Worm (Caenorhabditis elegans) whole organism, young adult: ENCODE measurements around the gene R01E6.5.

Source experiments
- B0261.1 ChIP-seq: sonication (generic microtip); optimal IDR thresholded peaks from 2 replicates; lab custom pipeline; 2016; ENCODE audit warnings: mild to moderate bottlenecking, missing genetic modification characterization, moderate library complexity, missing compliant biosample characterization
- C17E4.6 ChIP-seq: fragments of 200-800 bp; sonication (Bioruptor generic); IDR thresholded peaks from 2 replicates; pipeline ENCODE4 v1.3.6; 2022; ENCODE audit warnings: missing genetic modification reagents, missing genetic modification characterization, missing compliant biosample characterization
- F22D6.2 ChIP-seq: sonication (generic microtip); optimal IDR thresholded peaks from 2 replicates; lab custom pipeline; 2016; ENCODE audit warnings: mild to moderate bottlenecking, missing genetic modification characterization, missing compliant biosample characterization
- F23B12.7 ChIP-seq: sonication (generic microtip); optimal IDR thresholded peaks from 2 replicates; lab custom pipeline; 2017; ENCODE audit warnings: missing genetic modification characterization, mild to moderate bottlenecking, missing compliant biosample characterization, antibody characterized with exemption, moderate library complexity; ENCODE audit not compliant: insufficient read depth
- F49E8.2 ChIP-seq: sonication (generic microtip); optimal IDR thresholded peaks from 3 replicates; lab custom pipeline; 2017; ENCODE audit warnings: missing genetic modification characterization, mild to moderate bottlenecking, missing compliant biosample characterization, antibody characterized with exemption, moderate library complexity; ENCODE audit not compliant: insufficient read depth
- F55B11.4 ChIP-seq: sonication (generic microtip); optimal IDR thresholded peaks from 2 replicates; lab custom pipeline; 2016; ENCODE audit warnings: missing compliant biosample characterization, missing genetic modification characterization, borderline replicate concordance; ENCODE audit not compliant: insufficient read depth
- T26A5.8 ChIP-seq: sonication (generic microtip); optimal IDR thresholded peaks from 2 replicates; lab custom pipeline; 2016; ENCODE audit warnings: missing genetic modification characterization, missing compliant biosample characterization
- Y53F4B.3 ChIP-seq: fragments of 200-800 bp; sonication (Bioruptor generic); IDR thresholded peaks from 2 replicates; pipeline ENCODE4 v1.3.6; 2022; ENCODE audit warnings: missing genetic modification reagents, missing genetic modification characterization, missing compliant biosample characterization
- bed-1 ChIP-seq: fragments of 200-800 bp; sonication (Bioruptor generic); IDR thresholded peaks from 2 replicates; pipeline ENCODE4 v1.3.6; 2022; ENCODE audit warnings: missing genetic modification reagents, missing genetic modification characterization, missing compliant biosample characterization
- bed-2 ChIP-seq: fragments of 200-800 bp; sonication (Bioruptor generic); IDR thresholded peaks from 2 replicates; pipeline ENCODE4 v1.3.6; 2022; ENCODE audit warnings: missing genetic modification reagents, missing genetic modification characterization, missing compliant biosample characterization
- ceh-100 ChIP-seq: fragments of 200-800 bp; sonication (Bioruptor generic); IDR thresholded peaks from 2 replicates; pipeline ENCODE4 v1.3.6; 2022; ENCODE audit warnings: missing genetic modification reagents, missing genetic modification characterization, missing compliant biosample characterization
- ceh-27 ChIP-seq: fragments of 200-800 bp; sonication (Bioruptor generic); optimal IDR thresholded peaks from 2 replicates; lab custom pipeline; 2018; ENCODE audit warnings: mild to moderate bottlenecking, missing genetic modification characterization, moderate library complexity, missing compliant biosample characterization
- ceh-58 ChIP-seq: fragments of 200-800 bp; sonication (Bioruptor generic); IDR thresholded peaks from 2 replicates; pipeline ENCODE4 v1.3.6; 2022; ENCODE audit warnings: missing genetic modification characterization, missing compliant biosample characterization
- efl-1 ChIP-seq: fragments of 150-350 bp; optimal IDR thresholded peaks from 2 replicates; lab custom pipeline; 2014; ENCODE audit warnings: missing biosample characterization, missing genetic modification reagents, missing genetic modification characterization
- egl-18 ChIP-seq: fragments of 200-800 bp; sonication (Bioruptor generic); IDR thresholded peaks from 2 replicates; pipeline ENCODE4 v1.3.6; 2022; ENCODE audit warnings: missing genetic modification reagents, missing genetic modification characterization, missing compliant biosample characterization
- egrh-3 ChIP-seq: fragments of 200-800 bp; sonication (Bioruptor generic); IDR thresholded peaks from 2 replicates; pipeline ENCODE4 v1.3.6; 2022; ENCODE audit warnings: missing genetic modification reagents, missing genetic modification characterization, missing compliant biosample characterization
- fkh-3 ChIP-seq: sonication (generic microtip); optimal IDR thresholded peaks from 2 replicates; lab custom pipeline; 2016; ENCODE audit warnings: mild to moderate bottlenecking, missing genetic modification characterization, missing compliant biosample characterization
- lsl-1 ChIP-seq: fragments of 200-800 bp; sonication (Bioruptor generic); optimal IDR thresholded peaks from 2 replicates; lab custom pipeline; 2018; ENCODE audit warnings: mild to moderate bottlenecking, missing genetic modification characterization, moderate library complexity, missing compliant biosample characterization
- lsy-27 ChIP-seq: sonication (generic microtip); optimal IDR thresholded peaks from 2 replicates; lab custom pipeline; 2017; ENCODE audit warnings: missing genetic modification characterization, mild to moderate bottlenecking, missing compliant biosample characterization, antibody characterized with exemption, missing genotype, borderline replicate concordance; ENCODE audit not compliant: insufficient read depth
- madf-10 ChIP-seq: sonication (generic microtip); optimal IDR thresholded peaks from 2 replicates; lab custom pipeline; 2016; ENCODE audit warnings: mild to moderate bottlenecking, missing genetic modification characterization, missing compliant biosample characterization
- madf-8 ChIP-seq: fragments of 200-800 bp; sonication (Bioruptor generic); conservative IDR thresholded peaks from 2 replicates; pipeline ENCODE4 v1.3.6; 2022; ENCODE audit warnings: missing genetic modification reagents, missing genetic modification characterization, missing compliant biosample characterization
- mcd-1 ChIP-seq: fragments of 200-800 bp; sonication (Bioruptor generic); IDR thresholded peaks from 2 replicates; pipeline ENCODE4 v1.3.6; 2022; ENCODE audit warnings: missing genetic modification reagents, missing genetic modification characterization, missing compliant biosample characterization
- rec-8 ChIP-seq, 2 experiments: sonication (generic microtip); optimal IDR thresholded peaks; 2 replicates each; lab custom pipeline; 2016; ENCODE audit warnings: mild to moderate bottlenecking in 2 of 2, missing genetic modification characterization in 2 of 2, missing genetic modification reagents in 2 of 2, missing genotype in 2 of 2, missing biosample characterization in 1 of 2, missing compliant biosample characterization in 1 of 2, moderate library complexity in 1 of 2
- repo-1 ChIP-seq: sonication (generic microtip); optimal IDR thresholded peaks from 2 replicates; lab custom pipeline; 2017; ENCODE audit warnings: mild to moderate bottlenecking, missing genetic modification characterization, missing compliant biosample characterization
- rpc-1 ChIP-seq, 2 experiments: fragments of 150-350 bp in 1 of 2; sonication (generic microtip) in 1 of 2; optimal IDR thresholded peaks; 2 replicates each; lab custom pipeline; 2014 to 2018; ENCODE audit warnings: missing biosample characterization in 1 of 2, missing genetic modification characterization in 1 of 2, missing genetic modification reagents in 1 of 2, missing genotype in 1 of 2
- sdz-38 ChIP-seq: sonication (generic microtip); optimal IDR thresholded peaks from 2 replicates; lab custom pipeline; 2016; ENCODE audit warnings: missing genotype, missing genetic modification characterization, missing compliant biosample characterization
- sea-2 ChIP-seq: fragments of 200-800 bp; sonication (Bioruptor generic); IDR thresholded peaks from 2 replicates; pipeline ENCODE4 v1.3.6; 2022; ENCODE audit warnings: missing genetic modification characterization, missing compliant biosample characterization
- snpc-1.3 ChIP-seq: sonication (generic microtip); optimal IDR thresholded peaks from 2 replicates; lab custom pipeline; 2017; ENCODE audit warnings: missing genetic modification characterization, mild to moderate bottlenecking, missing compliant biosample characterization, antibody characterized with exemption, moderate library complexity, missing genotype, missing genetic modification reagents; ENCODE audit not compliant: insufficient read depth
- tlf-1 ChIP-seq: fragments of 200-800 bp; sonication (Bioruptor generic); optimal IDR thresholded peaks from 2 replicates; lab custom pipeline; 2018; ENCODE audit warnings: mild to moderate bottlenecking, missing genetic modification characterization, missing compliant biosample characterization
- zim-3 ChIP-seq: sonication (generic microtip); optimal IDR thresholded peaks from 2 replicates; lab custom pipeline; 2017; ENCODE audit warnings: mild to moderate bottlenecking, missing genetic modification characterization, moderate library complexity, missing compliant biosample characterization
- ztf-22 ChIP-seq: fragments of 200-800 bp; sonication (Bioruptor generic); optimal IDR thresholded peaks from 2 replicates; lab custom pipeline; 2018; ENCODE audit warnings: mild to moderate bottlenecking, missing genetic modification characterization, moderate library complexity, missing compliant biosample characterization
- ztf-25 ChIP-seq: fragments of 200-800 bp; sonication (Bioruptor generic); IDR thresholded peaks from 2 replicates; pipeline ENCODE4 v1.3.6; 2022; ENCODE audit warnings: missing genetic modification reagents, missing genetic modification characterization, missing compliant biosample characterization
- ztf-26 ChIP-seq: sonication (generic microtip); optimal IDR thresholded peaks from 2 replicates; lab custom pipeline; 2017; ENCODE audit warnings: missing genetic modification characterization, missing compliant biosample characterization
- ztf-6 ChIP-seq: fragments of 200-800 bp; sonication (Bioruptor generic); IDR thresholded peaks from 2 replicates; pipeline ENCODE4 v1.3.6; 2022; ENCODE audit warnings: missing genetic modification reagents, missing genetic modification characterization, missing compliant biosample characterization

Gene R01E6.5

ce11 chrX:13536759-13537158 is at the start of gene R01E6.5:
Gene R01E6.5 (plus strand): TSS chrX:13537059.
- TF ChIP-seq madf-10 (tag; lab: Kevin White, UChicago) (no peak), efl-1 (GFP tag; lab: Kevin White, UChicago) (no peak), T26A5.8 (tag; lab: Kevin White, UChicago) (no peak), tlf-1 (GFP tag; lab: Kevin White, UChicago) (no peak)

ce11 chrX:13493762-13494161 is 43.1 kb upstream of the R01E6.5 start:
- TF ChIP-seq F55B11.4 (tag; lab: Kevin White, UChicago), result no peak
- no peak for TF ChIP-seq rpc-1 (optimal IDR thresholded peaks at IDR 0.05; lab: Kevin White, UChicago)
- no peak for TF ChIP-seq rpc-1 (tag; optimal IDR thresholded peaks at IDR 0.05; lab: Kevin White, UChicago)
- no peak for TF ChIP-seq F23B12.7 (tag; lab: Kevin White, UChicago)
- no peak for TF ChIP-seq ztf-26
- TF ChIP-seq bed-2 (GFP tag; lab: Robert Waterston, UW), result no peak
- TF ChIP-seq rec-8 (tag; optimal IDR thresholded peaks at IDR 0.05; lab: Kevin White, UChicago), result no peak
- no peak for TF ChIP-seq B0261.1 (tag; lab: Kevin White, UChicago)
- no peak for TF ChIP-seq tlf-1 (GFP tag; lab: Kevin White, UChicago)
- TF ChIP-seq C17E4.6 (GFP tag; lab: Robert Waterston, UW), result no peak
- no peak for TF ChIP-seq ceh-27 (GFP tag; lab: Kevin White, UChicago)
- TF ChIP-seq ztf-22 (GFP tag; lab: Kevin White, UChicago), result no peak
- TF ChIP-seq egrh-3 (GFP tag; lab: Robert Waterston, UW), result no peak
- no peak for TF ChIP-seq F22D6.2 (tag; lab: Kevin White, UChicago)

DNA sequence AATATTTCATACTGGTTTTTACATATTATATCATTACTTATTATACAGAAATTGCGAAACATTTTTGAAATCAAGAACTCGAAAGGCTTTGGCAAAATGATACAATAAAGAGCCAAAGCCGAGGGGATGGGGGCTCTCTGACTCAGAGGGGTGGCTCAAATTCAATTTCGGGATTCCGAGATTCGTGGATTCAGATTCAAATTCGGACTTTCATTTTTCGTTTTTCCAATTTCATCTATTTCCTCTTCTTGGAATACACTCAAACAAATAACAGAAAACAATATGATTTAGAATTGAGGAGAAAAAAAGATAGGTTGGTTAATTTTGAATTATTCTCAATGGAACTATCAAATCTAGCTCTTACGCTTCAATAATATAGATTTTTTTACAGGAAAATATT is 37.8 kb upstream of the R01E6.5 start:
- TF ChIP-seq mcd-1 (GFP tag; lab: Robert Waterston, UW), result no peak
- TF ChIP-seq madf-8 (GFP tag; lab: Robert Waterston, UW), result no peak
- TF ChIP-seq ztf-6 (GFP tag; lab: Robert Waterston, UW), result no peak
- no peak for TF ChIP-seq sdz-38 (tag; lab: Kevin White, UChicago)
- TF ChIP-seq F49E8.2 (tag; lab: Kevin White, UChicago), result no peak
- no peak for TF ChIP-seq Y53F4B.3 (GFP tag; lab: Robert Waterston, UW)
- TF ChIP-seq rpc-1 (optimal IDR thresholded peaks at IDR 0.05; lab: Kevin White, UChicago), result no peak
- TF ChIP-seq rpc-1 (tag; optimal IDR thresholded peaks at IDR 0.05; lab: Kevin White, UChicago), result no peak
- no peak for TF ChIP-seq efl-1 (GFP tag; lab: Kevin White, UChicago)
- no peak for TF ChIP-seq ztf-25
- no peak for TF ChIP-seq snpc-1.3 (tag; lab: Kevin White, UChicago)
- TF ChIP-seq ztf-22 (GFP tag; lab: Kevin White, UChicago), result no peak
- no peak for TF ChIP-seq bed-1
- TF ChIP-seq egrh-3 (GFP tag; lab: Robert Waterston, UW), result no peak
- no peak for TF ChIP-seq egl-18 (GFP tag; lab: Robert Waterston, UW)
- TF ChIP-seq zim-3 (tag; lab: Kevin White, UChicago), result no peak
- TF ChIP-seq ceh-58 (GFP tag; lab: Robert Waterston, UW), result no peak

DNA sequence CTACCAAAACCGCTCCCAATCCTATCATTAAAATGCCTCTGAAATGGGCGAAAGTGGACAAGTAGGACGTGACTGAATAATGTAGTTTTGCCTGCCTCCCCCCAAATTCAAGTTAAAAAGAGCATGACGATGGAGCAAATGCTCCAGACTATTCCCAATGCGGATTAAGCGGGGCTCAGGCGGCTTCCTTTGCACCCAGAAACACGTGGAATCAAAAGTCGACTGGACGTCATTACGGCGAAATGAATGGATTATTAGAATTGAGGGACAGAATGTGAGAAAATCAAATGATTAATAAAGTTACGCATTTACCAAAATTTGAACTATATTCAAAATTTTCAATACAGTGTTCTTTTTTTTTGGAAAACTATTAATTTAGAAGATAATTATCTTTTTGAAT is 36.9 kb upstream of the R01E6.5 start:
- TF ChIP-seq sea-2 (GFP tag; lab: Robert Waterston, UW), result no peak
- TF ChIP-seq F22D6.2 (tag; lab: Kevin White, UChicago), result no peak
- TF ChIP-seq repo-1 (tag; lab: Kevin White, UChicago), result no peak
- no peak for TF ChIP-seq fkh-3 (tag; lab: Kevin White, UChicago)
- TF ChIP-seq bed-2 (GFP tag; lab: Robert Waterston, UW), result no peak
- TF ChIP-seq ceh-58 (GFP tag; lab: Robert Waterston, UW), result no peak
- TF ChIP-seq lsy-27 (tag; lab: Kevin White, UChicago), result no peak
- TF ChIP-seq lsl-1 (GFP tag; lab: Kevin White, UChicago), result no peak
- TF ChIP-seq ceh-100, result no peak
